Fruit fly (Drosophila melanogaster) whole organism, embryonic: ENCODE data around the gene sesB.

ENCODE experiments used
- CG12942 ChIP-seq: fragments of 200-800 bp; sonication (Bioruptor generic); optimal IDR thresholded peaks from 3 replicates; lab custom pipeline; 2016; ENCODE audit warnings: missing biosample characterization, missing genetic modification characterization
- CG3281 ChIP-seq: fragments of 200-800 bp; sonication (Bioruptor generic); optimal IDR thresholded peaks from 3 replicates; lab custom pipeline; 2017; ENCODE audit warnings: missing biosample characterization, mild to moderate bottlenecking, missing genetic modification characterization
- GATAe ChIP-seq: fragments of 200-800 bp; sonication (Bioruptor generic); conservative IDR thresholded peaks from 2 replicates; pipeline ENCODE4 v1.3.6; 2022; ENCODE audit warnings: missing biosample characterization, missing genetic modification characterization
- HLHmδ ChIP-seq: fragments of 200-800 bp; sonication (Bioruptor generic); optimal IDR thresholded peaks from 2 replicates; lab custom pipeline; 2018; ENCODE audit warnings: missing biosample characterization, mild to moderate bottlenecking, missing genetic modification characterization, moderate library complexity
- Lpt ChIP-seq: fragments of >200 bp; optimal IDR thresholded peaks from 2 replicates; lab custom pipeline; 2018; ENCODE audit warnings: missing biosample characterization, missing genetic modification characterization
- cato ChIP-seq: fragments of 200-800 bp; sonication (Bioruptor generic); optimal IDR thresholded peaks from 2 replicates; lab custom pipeline; 2016; ENCODE audit warnings: missing biosample characterization, missing genetic modification characterization, borderline replicate concordance
- lbe ChIP-seq: fragments of 200-800 bp; sonication (Bioruptor generic); optimal IDR thresholded peaks from 2 replicates; lab custom pipeline; 2016; ENCODE audit warnings: missing biosample characterization, mild to moderate bottlenecking, missing genetic modification characterization
- peb ChIP-seq: fragments of 200-800 bp; sonication (Bioruptor generic); IDR thresholded peaks from 2 replicates; pipeline ENCODE4 v1.3.6; 2022; ENCODE audit warnings: missing biosample characterization, missing genetic modification characterization
- ro ChIP-seq: fragments of 200-800 bp; sonication (Bioruptor generic); IDR thresholded peaks from 2 replicates; pipeline ENCODE4 v1.3.6; 2022; ENCODE audit warnings: missing biosample characterization, missing genetic modification characterization
- stc ChIP-seq: fragments of 200-800 bp; sonication (Bioruptor generic); IDR thresholded peaks from 2 replicates; pipeline ENCODE4 v1.3.6; 2022; ENCODE audit warnings: missing biosample characterization, missing genetic modification characterization

DNA sequence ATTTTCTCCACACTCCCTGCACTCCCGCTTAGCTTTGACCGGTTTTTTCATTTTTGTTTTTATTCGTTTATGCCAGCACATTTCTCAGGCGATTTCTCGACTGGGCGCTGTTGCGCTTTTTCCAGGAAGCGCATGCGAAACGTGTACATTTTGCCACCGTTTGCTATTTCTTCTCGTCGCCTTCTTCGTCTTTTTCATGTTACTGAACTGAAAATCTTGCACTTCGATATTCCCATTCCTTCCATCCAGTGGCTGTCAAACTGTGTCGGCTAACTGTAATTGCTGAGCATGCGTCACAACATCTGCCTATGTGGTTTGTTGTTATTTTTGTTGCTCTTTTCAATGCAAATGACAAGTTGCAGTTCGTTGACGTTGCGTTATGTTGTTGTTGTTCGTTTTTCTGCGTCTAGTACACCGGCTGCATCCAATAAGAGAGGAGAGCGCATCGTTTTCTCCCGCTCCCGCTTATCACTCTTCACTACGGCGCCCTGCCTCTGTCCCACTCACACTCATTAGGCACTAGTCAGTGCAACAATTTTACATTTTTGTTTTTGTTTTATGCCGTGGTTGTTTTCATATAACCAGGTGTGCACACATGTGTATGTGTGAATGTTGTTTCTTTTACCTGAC is 15.2 kb upstream of the sesB start:
- TF ChIP-seq CG3281 (no peak), stc (no peak), GATAe (no peak), ro (no peak), cato (GFP tag; lab: Kevin White, UChicago) (no peak), CG12942 (GFP tag; lab: Kevin White, UChicago) (no peak), HLHmδ (no peak), Lpt (GFP tag; lab: Kevin White, UChicago) (no peak), lbe (GFP tag; lab: Kevin White, UChicago) (no peak), peb (GFP tag; lab: Robert Waterston, UW) (no peak)
